Fruit fly (Drosophila melanogaster): Measurements from ENCODE around the gene MnM.

The MnM gene

DNA sequence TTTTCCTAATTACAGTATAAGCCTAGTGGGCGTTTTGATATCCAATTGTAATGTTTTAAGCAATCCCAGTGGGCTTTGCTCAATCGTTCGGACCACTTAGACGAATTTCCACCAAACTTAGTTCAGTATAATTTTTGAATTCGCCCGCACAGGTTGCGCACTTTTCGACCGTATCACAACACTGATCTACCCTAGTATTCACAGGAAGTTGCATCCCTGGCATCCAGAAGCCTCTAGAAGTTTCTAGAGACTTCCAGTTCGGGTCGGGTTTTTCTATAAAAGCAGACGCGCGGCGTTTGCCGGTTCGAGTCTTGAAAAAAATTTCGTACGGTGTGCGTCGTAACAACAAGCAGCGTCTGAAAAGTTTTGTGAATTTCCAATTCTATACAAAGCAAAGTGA is 14.5 kb upstream of the MnM start, which contains the start of gene Hsp83 (continued):
- TF ChIP-seq CG3281 (GFP tag; optimal IDR thresholded peaks at IDR 0.05) (peak; percentile 99), bigmax (GFP tag; optimal IDR thresholded peaks at IDR 0.05) (peak; percentile 91), CG11560 (tag; IDR thresholded peaks at IDR 0.05) (no peak; the same call in 2 of the 3 replicates), dm (GFP tag; optimal IDR thresholded peaks at IDR 0.05) (peak; percentile 94), slbo (GFP tag; IDR thresholded peaks at IDR 0.05) (peak; percentile 84), CG43689 (GFP tag; IDR thresholded peaks at IDR 0.05) (peak; percentile 80), sens-2 (GFP tag; IDR thresholded peaks at IDR 0.05) (peak; percentile 97), exex (tag; optimal IDR thresholded peaks at IDR 0.05) (peak; percentile 84), ase (GFP tag; IDR thresholded peaks at IDR 0.05) (peak; percentile 83), mld (GFP tag; IDR thresholded peaks at IDR 0.05; ENCODE audit: partially characterized antibody) (no peak), dimm (GFP tag; IDR thresholded peaks at IDR 0.05) (peak; percentile 75), CG6175 (GFP tag; IDR thresholded peaks at IDR 0.05) (peak; percentile 90)

DNA sequence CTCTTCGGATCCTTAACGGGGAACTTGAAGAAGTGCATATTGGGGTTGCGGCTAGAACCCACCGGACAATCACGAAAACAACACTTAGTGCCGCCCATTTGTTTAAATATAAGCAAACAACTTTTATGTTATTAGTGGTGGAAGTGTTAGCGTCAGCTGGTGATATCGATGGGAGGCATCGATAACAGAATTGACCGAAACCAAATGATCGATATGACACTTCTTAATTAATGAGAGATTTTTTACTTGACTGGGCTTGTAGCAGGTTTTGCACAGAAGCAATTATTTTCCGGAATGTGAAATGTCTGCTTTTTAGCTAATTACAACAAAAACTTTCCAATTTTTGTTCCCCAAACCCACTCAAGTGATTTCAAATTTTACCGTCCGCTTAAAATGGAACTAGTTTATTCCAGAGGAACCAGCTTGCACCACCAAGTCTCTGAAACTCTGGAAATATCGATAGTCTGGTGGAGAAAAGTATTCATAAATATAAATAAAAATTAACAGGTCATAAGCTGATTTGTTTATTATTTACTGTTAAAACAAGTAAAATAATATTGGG is 14.0 kb upstream of the MnM start, which contains the start of gene CG14965:
TSS of gene CG14965 (minus strand) at position 159 of the 562 bp plus-strand sequence.
- TF ChIP-seq Nf-YC (tag; optimal IDR thresholded peaks at IDR 0.05) (no peak), NfI (GFP tag; optimal IDR thresholded peaks at IDR 0.05) (no peak), Myb (GFP tag; optimal IDR thresholded peaks at IDR 0.05) (peak; percentile 94), schlank (tag; optimal IDR thresholded peaks at IDR 0.05) (no peak), scrt (GFP tag; optimal IDR thresholded peaks at IDR 0.05) (no peak), CG12104 (GFP tag; optimal IDR thresholded peaks at IDR 0.05) (no peak), Opbp (GFP tag; IDR thresholded peaks at IDR 0.05; ENCODE audit: partially characterized antibody) (peak; percentile 82; the same call in 2 of the 3 replicates), CG6272 (GFP tag; IDR thresholded peaks at IDR 0.05) (peak; percentile 30; the same call in 1 of the 2 replicates), CG7963 (GFP tag; IDR thresholded peaks at IDR 0.05; ENCODE audit: partially characterized antibody) (peak; percentile 72), zen2 (GFP tag; IDR thresholded peaks at IDR 0.05; ENCODE audit: partially characterized antibody) (peak; percentile 56; the same call in 1 of the 3 replicates), Sin3A (optimal IDR thresholded peaks at IDR 0.05) (peak; percentile 84), Jarid2 (GFP tag; optimal IDR thresholded peaks at IDR 0.05) (no peak), knrl (GFP tag; IDR thresholded peaks at IDR 0.05; ENCODE audit: partially characterized antibody) (peak; percentile 91), vnd (GFP tag; IDR thresholded peaks at IDR 0.05; ENCODE audit: partially characterized antibody) (peak; percentile 87), CG7987 (GFP tag; optimal IDR thresholded peaks at IDR 0.05) (no peak), CG14710 (tag; optimal IDR thresholded peaks at IDR 0.05) (no peak), CG3407 (GFP tag; optimal IDR thresholded peaks at IDR 0.05) (no peak), CG34224 (GFP tag; IDR thresholded peaks at IDR 0.05; ENCODE audit: partially characterized antibody) (peak; percentile 84), Doc3 (GFP tag; IDR thresholded peaks at IDR 0.05; ENCODE audit: partially characterized antibody) (peak; percentile 90), tna (GFP tag; IDR thresholded peaks at IDR 0.05; ENCODE audit: partially characterized antibody) (peak; percentile 78), CG3995 (GFP tag; optimal IDR thresholded peaks at IDR 0.05) (no peak), MESR4 (GFP tag; optimal IDR thresholded peaks at IDR 0.05) (peak; percentile 20), MBD-R2 (GFP tag; IDR thresholded peaks at IDR 0.05) (peak; percentile 62), CG15514 (GFP tag; optimal IDR thresholded peaks at IDR 0.05) (peak; percentile 99), Dp (GFP tag; optimal IDR thresholded peaks at IDR 0.05) (peak; percentile 81), CG17186 (GFP tag; optimal IDR thresholded peaks at IDR 0.05) (no peak), HLHmδ (GFP tag; optimal IDR thresholded peaks at IDR 0.05) (no peak), Xbp1 (GFP tag; optimal IDR thresholded peaks at IDR 0.05) (no peak), sens (GFP tag) (no peak), CG13624 (GFP tag; optimal IDR thresholded peaks at IDR 0.05) (no peak), Dll (GFP tag; IDR thresholded peaks at IDR 0.05; ENCODE audit: partially characterized antibody) (peak; percentile 97), row (GFP tag; IDR thresholded peaks at IDR 0.05) (peak; percentile 50; the same call in 2 of the 3 replicates), CG14014 (GFP tag; IDR thresholded peaks at IDR 0.05) (no peak), crp (GFP tag; optimal IDR thresholded peaks at IDR 0.05) (peak in 1 of 2 experiments; percentile 81), Scr (GFP tag; IDR thresholded peaks at IDR 0.05; ENCODE audit: partially characterized antibody) (peak; percentile 94), CG13287 (GFP tag; IDR thresholded peaks at IDR 0.05; ENCODE audit: partially characterized antibody) (peak; percentile 94)
